Worm (Caenorhabditis elegans) whole organism, young adult: ENCODE measurements around the gene C24H10.2.

ENCODE experiments used
- B0019.2 ChIP-seq: fragments of 200-800 bp; sonication (Bioruptor generic); conservative IDR thresholded peaks from 2 replicates; pipeline ENCODE4 v1.3.6; 2022; ENCODE audit warnings: missing genetic modification reagents, missing genetic modification characterization, missing compliant biosample characterization
- B0336.3 ChIP-seq: fragments of 200-800 bp; sonication (Bioruptor generic); IDR thresholded peaks from 2 replicates; pipeline ENCODE4 v1.3.6; 2022; ENCODE audit warnings: missing genetic modification characterization, missing compliant biosample characterization
- C06A6.2 ChIP-seq: fragments of 200-800 bp; sonication (Bioruptor generic); conservative IDR thresholded peaks from 2 replicates; pipeline ENCODE4 v1.3.6; 2022; ENCODE audit warnings: missing genetic modification characterization, missing compliant biosample characterization
- F37B4.10 ChIP-seq: fragments of 200-800 bp; sonication (Bioruptor generic); IDR thresholded peaks from 2 replicates; pipeline ENCODE4 v1.3.6; 2022; ENCODE audit warnings: missing genetic modification characterization, missing compliant biosample characterization
- F39B2.1 ChIP-seq: fragments of 200-800 bp; sonication (Bioruptor generic); IDR thresholded peaks from 2 replicates; pipeline ENCODE4 v1.3.6; 2022; ENCODE audit warnings: missing genetic modification reagents, missing genetic modification characterization, missing compliant biosample characterization
- F55B11.4 ChIP-seq: sonication (generic microtip); optimal IDR thresholded peaks from 2 replicates; lab custom pipeline; 2016; ENCODE audit warnings: missing compliant biosample characterization, missing genetic modification characterization, borderline replicate concordance; ENCODE audit not compliant: insufficient read depth
- K11D2.4 ChIP-seq: fragments of 200-800 bp; sonication (Bioruptor generic); IDR thresholded peaks from 2 replicates; pipeline ENCODE4 v1.3.6; 2022; ENCODE audit warnings: missing genetic modification reagents, missing genetic modification characterization, missing compliant biosample characterization
- Y56A3A.18 ChIP-seq: fragments of 200-800 bp; sonication (Bioruptor generic); IDR thresholded peaks from 2 replicates; pipeline ENCODE4 v1.3.6; 2022; ENCODE audit warnings: missing genetic modification reagents, missing genetic modification characterization, missing compliant biosample characterization
- Y79H2A.3 ChIP-seq: fragments of 200-800 bp; sonication (Bioruptor generic); conservative IDR thresholded peaks from 2 replicates; pipeline ENCODE4 v1.3.6; 2022; ENCODE audit warnings: missing genetic modification reagents, missing genetic modification characterization, missing compliant biosample characterization
- Y95B8A.8 ChIP-seq: fragments of 200-800 bp; sonication (Bioruptor generic); IDR thresholded peaks from 2 replicates; pipeline ENCODE4 v1.3.6; 2022; ENCODE audit warnings: missing genetic modification reagents, missing genetic modification characterization, missing compliant biosample characterization
- ZK185.1 ChIP-seq: sonication (generic microtip); optimal IDR thresholded peaks from 2 replicates; lab custom pipeline; 2016; ENCODE audit warnings: mild to moderate bottlenecking, missing genetic modification characterization, missing compliant biosample characterization; ENCODE audit not compliant: poor library complexity, severe bottlenecking
- atf-7 ChIP-seq: sonication (generic microtip); optimal IDR thresholded peaks from 2 replicates; lab custom pipeline; 2017; ENCODE audit warnings: mild to moderate bottlenecking, missing genetic modification characterization, missing compliant biosample characterization
- cebp-1 ChIP-seq, 2 experiments: fragments of 200-800 bp in 1 of 2; sonication (Bioruptor generic) in 1 of 2; sonication (generic microtip) in 1 of 2; IDR thresholded peaks in 1 of 2; optimal IDR thresholded peaks in 1 of 2; 2 replicates each; pipeline versions ENCODE4 v1.3.6 to Lab custom; 2017 to 2022; ENCODE audit warnings: missing compliant biosample characterization in 2 of 2, missing genetic modification characterization in 2 of 2, mild to moderate bottlenecking in 1 of 2, missing genetic modification reagents in 1 of 2, moderate library complexity in 1 of 2
- cebp-2 ChIP-seq: fragments of 200-800 bp; sonication (Bioruptor generic); IDR thresholded peaks from 2 replicates; pipeline ENCODE4 v1.3.6; 2022; ENCODE audit warnings: missing genetic modification characterization, missing compliant biosample characterization
- ceh-100 ChIP-seq: fragments of 200-800 bp; sonication (Bioruptor generic); IDR thresholded peaks from 2 replicates; pipeline ENCODE4 v1.3.6; 2022; ENCODE audit warnings: missing genetic modification reagents, missing genetic modification characterization, missing compliant biosample characterization
- ceh-58 ChIP-seq: fragments of 200-800 bp; sonication (Bioruptor generic); IDR thresholded peaks from 2 replicates; pipeline ENCODE4 v1.3.6; 2022; ENCODE audit warnings: missing genetic modification characterization, missing compliant biosample characterization
- ceh-79 ChIP-seq: sonication (generic microtip); optimal IDR thresholded peaks from 2 replicates; lab custom pipeline; 2017; ENCODE audit warnings: mild to moderate bottlenecking, missing genetic modification characterization, missing compliant biosample characterization
- chd-7 ChIP-seq: sonication (generic microtip); optimal IDR thresholded peaks from 2 replicates; lab custom pipeline; 2016; ENCODE audit warnings: mild to moderate bottlenecking, missing genetic modification characterization, moderate library complexity, missing compliant biosample characterization
- egl-18 ChIP-seq: fragments of 200-800 bp; sonication (Bioruptor generic); IDR thresholded peaks from 2 replicates; pipeline ENCODE4 v1.3.6; 2022; ENCODE audit warnings: missing genetic modification reagents, missing genetic modification characterization, missing compliant biosample characterization
- egl-44 ChIP-seq: fragments of 200-800 bp; sonication (Bioruptor generic); IDR thresholded peaks from 2 replicates; pipeline ENCODE4 v1.3.6; 2022; ENCODE audit warnings: missing genetic modification reagents, missing genetic modification characterization, missing compliant biosample characterization
- egrh-3 ChIP-seq: fragments of 200-800 bp; sonication (Bioruptor generic); IDR thresholded peaks from 2 replicates; pipeline ENCODE4 v1.3.6; 2022; ENCODE audit warnings: missing genetic modification reagents, missing genetic modification characterization, missing compliant biosample characterization
- ekl-4 ChIP-seq: fragments of 200-800 bp; sonication (Bioruptor generic); IDR thresholded peaks from 2 replicates; pipeline ENCODE4 v1.3.6; 2022; ENCODE audit warnings: missing genetic modification reagents, missing genetic modification characterization, missing compliant biosample characterization
- ets-4 ChIP-seq: fragments of 200-800 bp; sonication (Bioruptor generic); optimal IDR thresholded peaks from 2 replicates; lab custom pipeline; 2018; ENCODE audit warnings: mild to moderate bottlenecking, missing genetic modification characterization, missing compliant biosample characterization
- fkh-3 ChIP-seq: sonication (generic microtip); optimal IDR thresholded peaks from 2 replicates; lab custom pipeline; 2016; ENCODE audit warnings: mild to moderate bottlenecking, missing genetic modification characterization, missing compliant biosample characterization
- gei-17 ChIP-seq: fragments of 200-800 bp; sonication (Bioruptor generic); optimal IDR thresholded peaks from 2 replicates; lab custom pipeline; 2018; ENCODE audit warnings: mild to moderate bottlenecking, missing genetic modification characterization, missing compliant biosample characterization
- him-1 ChIP-seq: sonication (generic microtip); optimal IDR thresholded peaks from 2 replicates; lab custom pipeline; 2016; ENCODE audit warnings: missing genotype, missing genetic modification reagents, missing genetic modification characterization, missing compliant biosample characterization
- hlh-12 ChIP-seq: sonication (generic microtip); optimal IDR thresholded peaks from 2 replicates; lab custom pipeline; 2016; ENCODE audit warnings: missing genetic modification characterization, missing compliant biosample characterization
- hmg-1.2 ChIP-seq: fragments of 200-800 bp; sonication (Bioruptor generic); IDR thresholded peaks from 2 replicates; pipeline ENCODE4 v1.3.6; 2022; ENCODE audit warnings: missing genetic modification reagents, missing genetic modification characterization, missing compliant biosample characterization
- hrde-1 ChIP-seq: sonication (generic microtip); optimal IDR thresholded peaks from 2 replicates; lab custom pipeline; 2016; ENCODE audit warnings: missing genetic modification characterization, mild to moderate bottlenecking, missing compliant biosample characterization, moderate library complexity, missing genotype, missing genetic modification reagents, borderline replicate concordance
- hsf-1 ChIP-seq: fragments of 200-800 bp; sonication (Bioruptor generic); IDR thresholded peaks from 2 replicates; pipeline ENCODE4 v1.3.6; 2022; ENCODE audit warnings: missing genetic modification reagents, missing genetic modification characterization, missing compliant biosample characterization
- let-607 ChIP-seq, 2 experiments: fragments of 200-800 bp in 1 of 2; sonication (Bioruptor generic) in 1 of 2; sonication (generic microtip) in 1 of 2; optimal IDR thresholded peaks; 2 replicates each; lab custom pipeline; 2016 to 2018; ENCODE audit warnings: mild to moderate bottlenecking in 2 of 2, missing compliant biosample characterization in 2 of 2, missing genetic modification characterization in 2 of 2, moderate library complexity in 2 of 2, missing genotype in 1 of 2
- madf-10 ChIP-seq: sonication (generic microtip); optimal IDR thresholded peaks from 2 replicates; lab custom pipeline; 2016; ENCODE audit warnings: mild to moderate bottlenecking, missing genetic modification characterization, missing compliant biosample characterization
- mcd-1 ChIP-seq: fragments of 200-800 bp; sonication (Bioruptor generic); IDR thresholded peaks from 2 replicates; pipeline ENCODE4 v1.3.6; 2022; ENCODE audit warnings: missing genetic modification reagents, missing genetic modification characterization, missing compliant biosample characterization
- mel-28 ChIP-seq: sonication (generic microtip); optimal IDR thresholded peaks from 2 replicates; lab custom pipeline; 2016; ENCODE audit warnings: borderline replicate concordance, mild to moderate bottlenecking, missing genetic modification characterization, missing compliant biosample characterization
- mes-4 ChIP-seq: sonication (generic microtip); optimal IDR thresholded peaks from 2 replicates; lab custom pipeline; 2016; ENCODE audit warnings: missing genotype, missing genetic modification characterization, missing compliant biosample characterization
- nfya-1 ChIP-seq: sonication (generic microtip); optimal IDR thresholded peaks from 2 replicates; lab custom pipeline; 2017; ENCODE audit warnings: antibody characterized with exemption, missing compliant biosample characterization, missing genetic modification characterization, borderline replicate concordance; ENCODE audit not compliant: insufficient read depth
- nfya-2 ChIP-seq: fragments of 200-800 bp; sonication (Bioruptor generic); IDR thresholded peaks from 2 replicates; pipeline ENCODE4 v1.3.6; 2022; ENCODE audit warnings: missing genetic modification reagents, missing genetic modification characterization, missing compliant biosample characterization
- pbrm-1 ChIP-seq: fragments of 200-800 bp; sonication (Bioruptor generic); IDR thresholded peaks from 2 replicates; pipeline ENCODE4 v1.3.6; 2022; ENCODE audit warnings: missing genetic modification reagents, missing genetic modification characterization, missing compliant biosample characterization
- repo-1 ChIP-seq: sonication (generic microtip); optimal IDR thresholded peaks from 2 replicates; lab custom pipeline; 2017; ENCODE audit warnings: mild to moderate bottlenecking, missing genetic modification characterization, missing compliant biosample characterization
- tbx-9 ChIP-seq: sonication (generic microtip); optimal IDR thresholded peaks from 2 replicates; lab custom pipeline; 2016; ENCODE audit warnings: borderline replicate concordance, missing genetic modification characterization, inconsistent platforms, missing compliant biosample characterization
- unc-130 ChIP-seq: sonication (generic microtip); optimal IDR thresholded peaks from 2 replicates; lab custom pipeline; 2016; ENCODE audit warnings: missing genetic modification reagents, missing genetic modification characterization, missing compliant biosample characterization
- xnd-1 ChIP-seq: sonication (generic microtip); optimal IDR thresholded peaks from 2 replicates; lab custom pipeline; 2016; ENCODE audit warnings: missing genotype, missing genetic modification reagents, missing genetic modification characterization, missing compliant biosample characterization
- ztf-18 ChIP-seq: sonication (generic microtip); optimal IDR thresholded peaks from 2 replicates; lab custom pipeline; 2016; ENCODE audit warnings: missing genotype, mild to moderate bottlenecking, missing genetic modification characterization, missing compliant biosample characterization
- ztf-22 ChIP-seq: fragments of 200-800 bp; sonication (Bioruptor generic); optimal IDR thresholded peaks from 2 replicates; lab custom pipeline; 2018; ENCODE audit warnings: mild to moderate bottlenecking, missing genetic modification characterization, moderate library complexity, missing compliant biosample characterization
- ztf-26 ChIP-seq: sonication (generic microtip); optimal IDR thresholded peaks from 2 replicates; lab custom pipeline; 2017; ENCODE audit warnings: missing genetic modification characterization, missing compliant biosample characterization

The C24H10.2 gene

DNA sequence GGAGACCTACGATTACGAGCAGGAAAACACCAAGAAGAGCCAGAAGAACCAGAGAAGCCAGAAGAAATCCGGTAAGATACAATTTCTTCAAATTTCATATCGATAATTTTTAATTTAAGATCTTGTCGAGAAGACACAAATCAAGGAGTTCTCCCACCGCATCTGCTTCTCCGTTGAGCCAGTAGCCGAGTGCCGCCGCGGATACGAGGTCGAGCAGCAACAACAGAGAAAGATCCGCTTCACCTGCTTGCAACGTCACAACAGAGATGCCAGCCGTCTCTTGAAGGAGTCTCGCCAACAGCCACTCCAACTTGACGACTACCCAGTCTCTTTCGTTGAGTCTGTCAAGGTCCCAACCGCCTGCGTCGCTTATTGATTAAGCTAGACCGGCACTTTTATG, 41.3 kb downstream of the C24H10.2 start (continued):
- no peak for TF ChIP-seq Y79H2A.3 (GFP tag; lab: Robert Waterston, UW)
- no peak for TF ChIP-seq unc-130
- TF ChIP-seq mes-4 (tag; lab: Kevin White, UChicago) = no peak
- TF ChIP-seq pbrm-1 (GFP tag; lab: Robert Waterston, UW) = 0 out of 2 replicates have a peak, but pooled peaks have one; percentile 8
- TF ChIP-seq him-1 (tag; lab: Kevin White, UChicago) = no peak
- TF ChIP-seq hrde-1 (tag; lab: Kevin White, UChicago) = no peak
- TF ChIP-seq, all 124 proteins: peak for 11

DNA sequence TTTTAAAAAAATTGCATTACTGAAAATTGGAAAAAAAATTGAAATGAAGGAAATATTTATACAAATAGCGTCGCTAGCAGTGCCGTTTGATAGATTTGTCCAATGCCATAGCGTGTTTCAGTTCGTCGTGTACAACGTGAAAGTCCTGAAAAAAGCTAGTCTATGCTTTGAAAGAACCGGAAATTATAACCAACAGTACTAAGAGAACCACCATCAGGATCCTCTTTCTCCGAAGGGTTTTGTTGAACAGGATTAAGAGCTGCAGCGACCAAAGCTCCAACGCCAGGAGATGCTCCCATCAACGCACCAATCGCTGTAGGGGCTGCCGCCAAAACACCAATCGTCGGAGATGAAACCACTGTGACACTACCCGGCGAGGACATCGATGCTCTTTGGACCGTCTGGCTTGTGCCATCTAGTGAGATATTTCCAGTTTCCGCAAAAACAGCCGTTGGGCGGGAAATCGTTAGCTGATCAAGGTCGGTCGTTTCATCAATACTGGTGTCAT, 41.8 kb downstream of the C24H10.2 start:
- TF ChIP-seq cebp-2 = peak; percentile 97
- TF ChIP-seq F37B4.10 (GFP tag; lab: Robert Waterston, UW) = 0 out of 2 replicates have a peak, but pooled peaks have one; percentile 73
- TF ChIP-seq cebp-1 (GFP tag; IDR thresholded peaks at IDR 0.05; lab: Robert Waterston, UW) = no peak
- peak; percentile 72 for TF ChIP-seq cebp-1 (tag; optimal IDR thresholded peaks at IDR 0.05; lab: Kevin White, UChicago)
- TF ChIP-seq F39B2.1 (GFP tag; lab: Robert Waterston, UW) = no peak
- 0 out of 2 replicates have a peak, but pooled peaks have one; percentile 13 for TF ChIP-seq B0019.2 (GFP tag; lab: Robert Waterston, UW)
- no peak for TF ChIP-seq K11D2.4 (GFP tag; lab: Robert Waterston, UW)
- TF ChIP-seq ztf-18 (tag; lab: Kevin White, UChicago) = no peak
- TF ChIP-seq ekl-4 = peak; percentile 69
- TF ChIP-seq B0336.3 = peak; percentile 83
- peak; percentile 30 for TF ChIP-seq madf-10 (tag; lab: Kevin White, UChicago)
- TF ChIP-seq nfya-1 (tag; lab: Kevin White, UChicago) = no peak
- TF ChIP-seq fkh-3 (tag; lab: Kevin White, UChicago) = peak; percentile 65
- TF ChIP-seq ceh-58 (GFP tag; lab: Robert Waterston, UW) = 0 out of 2 replicates have a peak, but pooled peaks have one; percentile 5
- TF ChIP-seq Y56A3A.18 (GFP tag; lab: Robert Waterston, UW) = peak; percentile 93; the same call in 1 of the 2 replicates
- no peak for TF ChIP-seq him-1 (tag; lab: Kevin White, UChicago)
- TF ChIP-seq ztf-26 (tag; lab: Kevin White, UChicago) = peak; percentile 28
- peak; percentile 13 for TF ChIP-seq ceh-79
- TF ChIP-seq hsf-1 (GFP tag; lab: Robert Waterston, UW) = no peak; the same call in 1 of the 2 replicates
- TF ChIP-seq hlh-12 (tag; lab: Kevin White, UChicago) = no peak
- peak; percentile 95 for TF ChIP-seq repo-1 (tag; lab: Kevin White, UChicago)
- 0 out of 2 replicates have a peak, but pooled peaks have one; percentile 22 for TF ChIP-seq C06A6.2 (GFP tag; lab: Robert Waterston, UW)
- TF ChIP-seq egrh-3 (GFP tag; lab: Robert Waterston, UW) = no peak
- 0 out of 2 replicates have a peak, but pooled peaks have one; percentile 56 for TF ChIP-seq egl-18 (GFP tag; lab: Robert Waterston, UW)
- no peak for TF ChIP-seq xnd-1
- 0 out of 2 replicates have a peak, but pooled peaks have one; percentile 6 for TF ChIP-seq Y95B8A.8 (GFP tag; lab: Robert Waterston, UW)
- TF ChIP-seq tbx-9 = no peak
- 0 out of 2 replicates have a peak, but pooled peaks have one; percentile 70 for TF ChIP-seq nfya-2 (GFP tag; lab: Robert Waterston, UW)
- peak; percentile 83 for TF ChIP-seq ets-4 (GFP tag; lab: Kevin White, UChicago)
- TF ChIP-seq gei-17 (GFP tag; lab: Kevin White, UChicago) = peak; percentile 87
- peak; percentile 37; the same call in 1 of the 2 replicates for TF ChIP-seq ceh-100 (GFP tag; lab: Robert Waterston, UW)
- TF ChIP-seq F55B11.4 = no peak
- peak; percentile 62 for TF ChIP-seq mcd-1 (GFP tag; lab: Robert Waterston, UW)
- peak; percentile 29 for TF ChIP-seq mel-28 (tag; lab: Kevin White, UChicago)
- peak; percentile 8; the same call in 1 of the 2 replicates for TF ChIP-seq egl-44
- TF ChIP-seq hmg-1.2 (GFP tag; lab: Robert Waterston, UW) = peak; percentile 40; the same call in 1 of the 2 replicates
- peak; percentile 94 for TF ChIP-seq atf-7 (tag; lab: Kevin White, UChicago)
- TF ChIP-seq ztf-22 (GFP tag; lab: Kevin White, UChicago) = peak; percentile 54
- peak in 1 of 2 experiments; percentile 49 for TF ChIP-seq let-607 (tag; optimal IDR thresholded peaks at IDR 0.05; lab: Kevin White, UChicago)
- TF ChIP-seq ZK185.1 (tag; lab: Kevin White, UChicago) = peak; percentile 25
- TF ChIP-seq chd-7 (tag; lab: Kevin White, UChicago) = peak; percentile 45
